Fruit fly (Drosophila melanogaster) whole organism, embryonic: ENCODE measurements around the gene CG14883.

Experiments
- Awh ChIP-seq: fragments of 200-800 bp; sonication (Bioruptor generic); IDR thresholded peaks from 2 replicates; pipeline ENCODE4, ENCODE4 v1.3.6; 2022; ENCODE audit warnings: missing biosample characterization, missing genetic modification characterization
- CG10209 ChIP-seq: fragments of 200-800 bp; sonication (Bioruptor generic); optimal IDR thresholded peaks from 3 replicates; lab custom pipeline; 2017; ENCODE audit warnings: missing biosample characterization, mild to moderate bottlenecking, missing genetic modification characterization, missing genetic modification reagents
- CG10462 ChIP-seq: fragments of 200-800 bp; sonication (Bioruptor generic); optimal IDR thresholded peaks from 2 replicates; lab custom pipeline; 2016; ENCODE audit warnings: missing biosample characterization, missing genetic modification characterization
- CG11247 ChIP-seq: fragments of 200-800 bp; sonication (Bioruptor generic); IDR thresholded peaks from 2 replicates; pipeline ENCODE4 v1.3.6; 2022; ENCODE audit warnings: missing biosample characterization, missing genetic modification characterization
- CG11723 ChIP-seq: fragments of 200-800 bp; sonication (Bioruptor generic); optimal IDR thresholded peaks from 2 replicates; lab custom pipeline; 2017; ENCODE audit warnings: missing biosample characterization, mild to moderate bottlenecking, missing genetic modification characterization
- CG15269 ChIP-seq: fragments of 200-800 bp; sonication (Bioruptor generic); optimal IDR thresholded peaks from 2 replicates; lab custom pipeline; 2018; ENCODE audit warnings: missing biosample characterization, mild to moderate bottlenecking, missing genetic modification characterization, moderate library complexity
- CG31365 ChIP-seq: fragments of 200-800 bp; sonication (Bioruptor generic); optimal IDR thresholded peaks from 2 replicates; lab custom pipeline; 2018; ENCODE audit warnings: missing biosample characterization, mild to moderate bottlenecking, missing genetic modification characterization
- CG31441 ChIP-seq: fragments of 200-800 bp; sonication (Bioruptor generic); IDR thresholded peaks from 2 replicates; pipeline ENCODE4 v1.3.6; 2022; ENCODE audit warnings: missing biosample characterization, missing genetic modification characterization
- CG4617 ChIP-seq: fragments of 200-800 bp; sonication (Bioruptor generic); optimal IDR thresholded peaks from 3 replicates; lab custom pipeline; 2016; ENCODE audit warnings: missing biosample characterization, missing genetic modification characterization, borderline replicate concordance
- CG4707 ChIP-seq: fragments of 200-800 bp; sonication (Bioruptor generic); optimal IDR thresholded peaks from 2 replicates; lab custom pipeline; 2018; ENCODE audit warnings: missing biosample characterization, mild to moderate bottlenecking, missing genetic modification characterization, moderate library complexity
- CG5180 ChIP-seq: fragments of 200-800 bp; sonication (Bioruptor generic); optimal IDR thresholded peaks from 3 replicates; lab custom pipeline; 2017; ENCODE audit warnings: missing biosample characterization, missing genetic modification characterization, mild to moderate bottlenecking, moderate library complexity, missing genetic modification reagents
- CG5953 ChIP-seq: fragments of 200-800 bp; sonication (Bioruptor generic); IDR thresholded peaks from 2 replicates; pipeline ENCODE4 v1.3.6; 2022; ENCODE audit warnings: missing biosample characterization, missing genetic modification characterization
- CG6254 ChIP-seq: fragments of 200-800 bp; sonication (Bioruptor generic); optimal IDR thresholded peaks from 3 replicates; lab custom pipeline; 2017; ENCODE audit warnings: mild to moderate bottlenecking, missing biosample characterization, missing genetic modification reagents, missing genetic modification characterization
- CG7556 ChIP-seq: fragments of 200-800 bp; sonication (Bioruptor generic); optimal IDR thresholded peaks from 2 replicates; lab custom pipeline; 2017; ENCODE audit warnings: missing biosample characterization, mild to moderate bottlenecking, missing genetic modification characterization
- CG9609 ChIP-seq: fragments of 200-800 bp; sonication (Bioruptor generic); optimal IDR thresholded peaks from 3 replicates; lab custom pipeline; 2016; ENCODE audit warnings: missing biosample characterization, missing genetic modification characterization
- CoRest ChIP-seq: fragments of 200-800 bp; sonication (Bioruptor generic); optimal IDR thresholded peaks from 3 replicates; lab custom pipeline; 2018; ENCODE audit warnings: missing biosample characterization, mild to moderate bottlenecking, missing genetic modification characterization, moderate library complexity
- Dad ChIP-seq: fragments of 200-800 bp; sonication (Bioruptor generic); optimal IDR thresholded peaks from 3 replicates; lab custom pipeline; 2016; ENCODE audit warnings: missing biosample characterization, missing genetic modification characterization
- Dbx ChIP-seq: fragments of 200-800 bp; sonication (Bioruptor generic); IDR thresholded peaks from 3 replicates; pipeline ENCODE4 v1.3.6; 2022; ENCODE audit warnings: missing biosample characterization, missing genetic modification characterization
- GATAe ChIP-seq: fragments of 200-800 bp; sonication (Bioruptor generic); conservative IDR thresholded peaks from 2 replicates; pipeline ENCODE4 v1.3.6; 2022; ENCODE audit warnings: missing biosample characterization, missing genetic modification characterization
- HHEX ChIP-seq: fragments of 200-800 bp; sonication (Bioruptor generic); optimal IDR thresholded peaks from 3 replicates; lab custom pipeline; 2017; ENCODE audit warnings: missing biosample characterization, mild to moderate bottlenecking, missing genetic modification characterization, missing genetic modification reagents
- Hr51 ChIP-seq, 2 experiments: fragments of 200-800 bp; sonication (Bioruptor generic); optimal IDR thresholded peaks; 2 replicates in 1 of 2; 3 replicates in 1 of 2; lab custom pipeline; 2016 to 2018; ENCODE audit warnings: missing biosample characterization in 2 of 2, missing genetic modification characterization in 2 of 2, mild to moderate bottlenecking in 1 of 2, moderate library complexity in 1 of 2
- Kr ChIP-seq: fragments of 200-800 bp; sonication (Bioruptor generic); optimal IDR thresholded peaks from 2 replicates; lab custom pipeline; 2017; ENCODE audit warnings: missing biosample characterization, mild to moderate bottlenecking, missing genetic modification characterization
- Max ChIP-seq: fragments of 200-800 bp; sonication (Bioruptor generic); optimal IDR thresholded peaks from 2 replicates; lab custom pipeline; 2016; ENCODE audit warnings: missing biosample characterization, mild to moderate bottlenecking, missing genetic modification characterization
- Rfx ChIP-seq: fragments of 200-800 bp; sonication (Bioruptor generic); IDR thresholded peaks from 2 replicates; pipeline ENCODE4 v1.3.6; 2022; ENCODE audit warnings: missing biosample characterization, missing genetic modification characterization
- Side ChIP-seq: fragments of 200-800 bp; sonication (Bioruptor generic); optimal IDR thresholded peaks from 2 replicates; lab custom pipeline; 2016; ENCODE audit warnings: missing biosample characterization, missing genetic modification characterization
- Trl ChIP-seq, 3 experiments: fragments of >200 bp in 2 of 3; fragments of 200-800 bp in 1 of 3; sonication (Bioruptor generic) in 1 of 3; optimal IDR thresholded peaks; 2 replicates in 1 of 3; 3 replicates in 2 of 3; lab custom pipeline; 2016 to 2017; ENCODE audit warnings: missing biosample characterization in 1 of 3, missing genetic modification characterization in 1 of 3
- Xbp1 ChIP-seq: fragments of 200-800 bp; sonication (Bioruptor generic); optimal IDR thresholded peaks from 3 replicates; lab custom pipeline; 2016; ENCODE audit warnings: missing biosample characterization, mild to moderate bottlenecking, missing genetic modification characterization
- al ChIP-seq: fragments of 200-800 bp; sonication (Bioruptor generic); IDR thresholded peaks from 2 replicates; pipeline ENCODE4 v1.3.6; 2022; ENCODE audit warnings: missing biosample characterization, missing genetic modification characterization
- ash1 ChIP-seq: fragments of 200-800 bp; sonication (Bioruptor generic); optimal IDR thresholded peaks from 2 replicates; lab custom pipeline; 2018; ENCODE audit warnings: missing biosample characterization, mild to moderate bottlenecking, missing genetic modification characterization
- chinmo ChIP-seq: fragments of 200-800 bp; sonication (Bioruptor generic); IDR thresholded peaks from 4 replicates; pipeline ENCODE4 v1.3.6; 2022; ENCODE audit warnings: missing biosample characterization, missing genetic modification characterization; ENCODE audit not compliant: partially characterized antibody
- crc ChIP-seq: fragments of 200-800 bp; sonication (Bioruptor generic); optimal IDR thresholded peaks from 2 replicates; lab custom pipeline; 2016; ENCODE audit warnings: missing biosample characterization, missing genetic modification characterization
- dimm ChIP-seq: fragments of 200-800 bp; sonication (Bioruptor generic); IDR thresholded peaks from 2 replicates; pipeline ENCODE4 v1.3.6; 2022; ENCODE audit warnings: missing biosample characterization, missing genetic modification characterization
- disco-r ChIP-seq: fragments of 200-800 bp; sonication (Bioruptor generic); optimal IDR thresholded peaks from 2 replicates; lab custom pipeline; 2016; ENCODE audit warnings: missing biosample characterization, missing genetic modification characterization
- eyg ChIP-seq: fragments of 200-800 bp; sonication (Bioruptor generic); optimal IDR thresholded peaks from 3 replicates; lab custom pipeline; 2016; ENCODE audit warnings: missing biosample characterization, missing genetic modification characterization
- fd64A ChIP-seq: fragments of 200-800 bp; sonication (Bioruptor generic); optimal IDR thresholded peaks from 3 replicates; lab custom pipeline; 2018; ENCODE audit warnings: missing biosample characterization, mild to moderate bottlenecking, missing genetic modification characterization
- gcm ChIP-seq: fragments of 200-800 bp; sonication (Bioruptor generic); optimal IDR thresholded peaks from 2 replicates; lab custom pipeline; 2019; ENCODE audit warnings: missing biosample characterization, mild to moderate bottlenecking, missing genetic modification characterization, moderate library complexity
- gcm2 ChIP-seq: fragments of 200-800 bp; sonication (Bioruptor generic); optimal IDR thresholded peaks from 2 replicates; lab custom pipeline; 2016; ENCODE audit warnings: missing biosample characterization, missing genetic modification characterization
- hbn ChIP-seq: fragments of 200-800 bp; sonication (Bioruptor generic); IDR thresholded peaks from 2 replicates; pipeline ENCODE4 v1.3.6; 2022; ENCODE audit warnings: missing biosample characterization, missing genetic modification characterization; ENCODE audit not compliant: partially characterized antibody
- lov ChIP-seq, 2 experiments: fragments of 200-800 bp in 1 of 2; fragments of >200 bp in 1 of 2; sonication (Bioruptor generic) in 1 of 2; IDR thresholded peaks in 1 of 2; optimal IDR thresholded peaks in 1 of 2; 2 replicates in 1 of 2; 3 replicates in 1 of 2; pipeline versions ENCODE4 v1.3.6 to Lab custom; 2017 to 2022; ENCODE audit warnings: missing biosample characterization in 1 of 2, missing genetic modification characterization in 1 of 2
- otp ChIP-seq: fragments of 200-800 bp; sonication (Bioruptor generic); IDR thresholded peaks from 3 replicates; pipeline ENCODE4, ENCODE4 v1.3.6; 2022; ENCODE audit warnings: missing biosample characterization, missing genetic modification characterization
- pum ChIP-seq: fragments of 200-800 bp; sonication (Bioruptor generic); optimal IDR thresholded peaks from 2 replicates; lab custom pipeline; 2016; ENCODE audit warnings: missing biosample characterization, missing genetic modification characterization
- sens-2 ChIP-seq: fragments of 200-800 bp; sonication (Bioruptor generic); IDR thresholded peaks from 2 replicates; pipeline ENCODE4 v1.3.6; 2022; ENCODE audit warnings: missing biosample characterization, missing genetic modification characterization
- sqz ChIP-seq: fragments of 200-800 bp; sonication (Bioruptor generic); optimal IDR thresholded peaks from 3 replicates; lab custom pipeline; 2018; ENCODE audit warnings: missing biosample characterization, mild to moderate bottlenecking, missing genetic modification characterization
- sug ChIP-seq: fragments of 200-800 bp; optimal IDR thresholded peaks from 2 replicates; lab custom pipeline; 2019; ENCODE audit warnings: missing biosample characterization, mild to moderate bottlenecking, missing genetic modification characterization, moderate library complexity
- toy ChIP-seq: fragments of 200-800 bp; sonication (Bioruptor generic); IDR thresholded peaks from 2 replicates; pipeline ENCODE4 v1.3.6; 2022; ENCODE audit warnings: missing biosample characterization, missing genetic modification characterization
- ttk ChIP-seq: fragments of 200-800 bp; sonication (Bioruptor generic); IDR thresholded peaks from 2 replicates; pipeline ENCODE4 v2.1.2; 2022; ENCODE audit warnings: missing biosample characterization, missing genetic modification characterization
- tup ChIP-seq: fragments of 200-800 bp; sonication (Bioruptor generic); optimal IDR thresholded peaks from 2 replicates; lab custom pipeline; 2016; ENCODE audit warnings: missing biosample characterization, mild to moderate bottlenecking, missing genetic modification characterization, moderate library complexity
- z ChIP-seq: fragments of 200-800 bp; sonication (Bioruptor generic); IDR thresholded peaks from 3 replicates; pipeline ENCODE4 v1.3.6; 2022; ENCODE audit warnings: missing biosample characterization, missing genetic modification characterization
- zen ChIP-seq: fragments of 200-800 bp; sonication (Bioruptor generic); optimal IDR thresholded peaks from 3 replicates; lab custom pipeline; 2018; ENCODE audit warnings: missing biosample characterization, mild to moderate bottlenecking, missing genetic modification characterization, moderate library complexity
- zen2 ChIP-seq: fragments of 200-800 bp; sonication (Bioruptor generic); IDR thresholded peaks from 3 replicates; pipeline ENCODE4 v1.3.6; 2022; ENCODE audit warnings: missing biosample characterization, missing genetic modification characterization; ENCODE audit not compliant: partially characterized antibody

Gene CG14883

dm6 chr3R:16453597-16453996 lies 2.3 kb upstream of the CG14883 start, which contains the start of gene Pak3 (continued):
- TF ChIP-seq Xbp1 (GFP tag; lab: Kevin White, UChicago), result no peak
- no peak for TF ChIP-seq eyg (GFP tag; lab: Kevin White, UChicago)
- no peak for TF ChIP-seq toy (GFP tag; lab: Robert Waterston, UW)
- no peak for TF ChIP-seq lov (optimal IDR thresholded peaks at IDR 0.05; lab: Kevin White, UChicago)
- TF ChIP-seq lov (GFP tag; IDR thresholded peaks at IDR 0.05; lab: Robert Waterston, UW), result no peak
- TF ChIP-seq Trl (optimal IDR thresholded peaks at IDR 0.05; lab: Kevin White, UChicago), result no peak
- TF ChIP-seq Trl (GFP tag; optimal IDR thresholded peaks at IDR 0.05; lab: Kevin White, UChicago), result no peak
- TF ChIP-seq Rfx (GFP tag; lab: Robert Waterston, UW), result peak; percentile 6; the same call in 1 of the 2 replicates
- TF ChIP-seq CG11723 (GFP tag; lab: Kevin White, UChicago), result no peak
- no peak for TF ChIP-seq fd64A (GFP tag; lab: Kevin White, UChicago)
- peak; percentile 0 for TF ChIP-seq CG31365 (tag; lab: Kevin White, UChicago)
- no peak for TF ChIP-seq CG31441 (GFP tag; lab: Robert Waterston, UW)
- TF ChIP-seq sug (tag; lab: Kevin White, UChicago), result no peak
- TF ChIP-seq CG7556, result no peak
- TF ChIP-seq Kr (GFP tag; lab: Kevin White, UChicago), result no peak
- TF ChIP-seq pum (GFP tag; lab: Kevin White, UChicago), result no peak
- no peak for TF ChIP-seq HHEX (GFP tag; lab: Kevin White, UChicago)
- TF ChIP-seq ash1 (GFP tag; lab: Kevin White, UChicago), result no peak
- TF ChIP-seq chinmo (GFP tag; lab: Robert Waterston, UW), result no peak; the same call in 2 of the 4 replicates
- TF ChIP-seq sens-2 (GFP tag; lab: Robert Waterston, UW), result no peak
- TF ChIP-seq z (GFP tag; lab: Robert Waterston, UW), result no peak
- TF ChIP-seq tup (GFP tag; lab: Kevin White, UChicago), result no peak
- TF ChIP-seq CG6254 (GFP tag; lab: Kevin White, UChicago), result no peak
- TF ChIP-seq al (GFP tag; lab: Robert Waterston, UW), result no peak
- TF ChIP-seq Side, result no peak
- TF ChIP-seq zen2 (GFP tag; lab: Robert Waterston, UW), result peak; percentile 42; the same call in 1 of the 3 replicates
- no peak for TF ChIP-seq dimm (GFP tag; lab: Robert Waterston, UW)
- no peak for TF ChIP-seq CG10209 (GFP tag; lab: Kevin White, UChicago)
- no peak for TF ChIP-seq gcm (GFP tag; lab: Kevin White, UChicago)
- no peak for TF ChIP-seq ttk
- TF ChIP-seq CG9609, result no peak
- TF ChIP-seq Max, result no peak
- TF ChIP-seq zen, result peak; percentile 52
- no peak for TF ChIP-seq crc (GFP tag; lab: Kevin White, UChicago)
- no peak for TF ChIP-seq CG5180
- 0 out of 3 replicates have a peak, but pooled peaks have one; percentile 23 for TF ChIP-seq Dbx (GFP tag; lab: Robert Waterston, UW)
- TF ChIP-seq otp (GFP tag; lab: Robert Waterston, UW), result no peak
- no peak for TF ChIP-seq GATAe (GFP tag; lab: Robert Waterston, UW)
- TF ChIP-seq Hr51 (GFP tag; optimal IDR thresholded peaks at IDR 0.05; lab: Kevin White, UChicago), result no peak
- TF ChIP-seq CG11247 (GFP tag; lab: Robert Waterston, UW), result no peak
- TF ChIP-seq Awh, result 0 out of 2 replicates have a peak, but pooled peaks have one; percentile 10
- no peak for TF ChIP-seq Dad (GFP tag; lab: Kevin White, UChicago)
- TF ChIP-seq CG15269 (tag; lab: Kevin White, UChicago), result no peak
- TF ChIP-seq CG5953 (GFP tag; lab: Robert Waterston, UW), result 0 out of 2 replicates have a peak, but pooled peaks have one; percentile 26
- no peak for TF ChIP-seq sqz (GFP tag; lab: Kevin White, UChicago)
- TF ChIP-seq CG10462, result no peak
- no peak for TF ChIP-seq gcm2
- TF ChIP-seq CG4617 (GFP tag; lab: Kevin White, UChicago), result peak; percentile 84
- TF ChIP-seq disco-r (GFP tag; lab: Kevin White, UChicago), result no peak
- TF ChIP-seq hbn (GFP tag; lab: Robert Waterston, UW), result peak; percentile 80
- no peak for TF ChIP-seq CG4707 (GFP tag; lab: Kevin White, UChicago)
- TF ChIP-seq CoRest (tag; lab: Kevin White, UChicago), result peak; percentile 45
